Fruit fly (Drosophila melanogaster) whole organism, embryonic: ENCODE results near the gene 7B2.
A peak's percentile ranks its signal among the peaks of the same experiment; 100 is the strongest.

Experiments used
- Awh ChIP-seq: fragments of 200-800 bp; sonication (Bioruptor generic); IDR thresholded peaks from 2 replicates; pipeline ENCODE4, ENCODE4 v1.3.6; 2022; ENCODE audit warnings: missing biosample characterization, missing genetic modification characterization
- CG10274 ChIP-seq: fragments of 200-800 bp; sonication (Bioruptor generic); optimal IDR thresholded peaks from 3 replicates; lab custom pipeline; 2017; ENCODE audit warnings: missing biosample characterization, mild to moderate bottlenecking, missing genetic modification characterization
- CG11093 ChIP-seq: fragments of 200-800 bp; sonication (Bioruptor generic); IDR thresholded peaks from 3 replicates; pipeline ENCODE4 v1.3.6; 2022; ENCODE audit warnings: missing biosample characterization, missing genetic modification characterization
- CG11695 ChIP-seq: fragments of 200-800 bp; sonication (Bioruptor generic); IDR thresholded peaks from 3 replicates; pipeline ENCODE4 v1.3.6; 2022; ENCODE audit warnings: missing biosample characterization, missing genetic modification characterization
- CG13287 ChIP-seq: fragments of 200-800 bp; sonication (Bioruptor generic); IDR thresholded peaks from 2 replicates; pipeline ENCODE4 v1.3.6; 2022; ENCODE audit warnings: missing biosample characterization, missing genetic modification characterization; ENCODE audit not compliant: partially characterized antibody
- CG13775 ChIP-seq: fragments of 200-800 bp; sonication (Bioruptor generic); optimal IDR thresholded peaks from 3 replicates; lab custom pipeline; 2017; ENCODE audit warnings: missing biosample characterization, mild to moderate bottlenecking, missing genetic modification characterization
- CG15514 ChIP-seq: fragments of 200-800 bp; sonication (Bioruptor generic); optimal IDR thresholded peaks from 3 replicates; lab custom pipeline; 2017; ENCODE audit warnings: missing biosample characterization, missing genetic modification characterization, mild to moderate bottlenecking, moderate library complexity, missing genetic modification reagents
- CG1603 ChIP-seq: fragments of 200-800 bp; sonication (Bioruptor generic); optimal IDR thresholded peaks from 2 replicates; lab custom pipeline; 2019; ENCODE audit warnings: missing biosample characterization, mild to moderate bottlenecking, missing genetic modification characterization, moderate library complexity
- CG17912 ChIP-seq: fragments of 200-800 bp; sonication (Bioruptor generic); optimal IDR thresholded peaks from 2 replicates; lab custom pipeline; 2018; ENCODE audit warnings: missing biosample characterization, mild to moderate bottlenecking, missing genetic modification characterization
- CG18599 ChIP-seq: fragments of 200-800 bp; sonication (Bioruptor generic); optimal IDR thresholded peaks from 3 replicates; lab custom pipeline; 2017; ENCODE audit warnings: missing biosample characterization, missing genetic modification characterization, mild to moderate bottlenecking, moderate library complexity, missing genetic modification reagents
- CG3163 ChIP-seq: fragments of 200-800 bp; sonication (Bioruptor generic); optimal IDR thresholded peaks from 3 replicates; lab custom pipeline; 2016; ENCODE audit warnings: missing biosample characterization, missing genetic modification characterization
- CG34224 ChIP-seq: fragments of 200-800 bp; sonication (Bioruptor generic); IDR thresholded peaks from 3 replicates; pipeline ENCODE4 v1.3.6; 2022; ENCODE audit warnings: missing biosample characterization, missing genetic modification characterization; ENCODE audit not compliant: partially characterized antibody
- CG34376 ChIP-seq: fragments of 200-800 bp; sonication (Bioruptor generic); optimal IDR thresholded peaks from 2 replicates; lab custom pipeline; 2018; ENCODE audit warnings: missing biosample characterization, mild to moderate bottlenecking, missing genetic modification characterization
- CG34422 ChIP-seq: fragments of 200-800 bp; sonication (Bioruptor generic); IDR thresholded peaks from 3 replicates; pipeline ENCODE4 v1.3.6; 2022; ENCODE audit warnings: missing biosample characterization, missing genetic modification characterization
- CG3838 ChIP-seq: fragments of 200-800 bp; sonication (Bioruptor generic); optimal IDR thresholded peaks from 3 replicates; lab custom pipeline; 2016; ENCODE audit warnings: missing biosample characterization, missing genetic modification characterization
- CG6254 ChIP-seq: fragments of 200-800 bp; sonication (Bioruptor generic); optimal IDR thresholded peaks from 3 replicates; lab custom pipeline; 2017; ENCODE audit warnings: mild to moderate bottlenecking, missing biosample characterization, missing genetic modification reagents, missing genetic modification characterization
- CG6791 ChIP-seq: fragments of 200-800 bp; sonication (Bioruptor generic); IDR thresholded peaks from 3 replicates; pipeline ENCODE4 v1.3.6; 2022; ENCODE audit warnings: missing biosample characterization, missing genetic modification characterization; ENCODE audit not compliant: partially characterized antibody
- CG7987 ChIP-seq: fragments of 200-800 bp; sonication (Bioruptor generic); optimal IDR thresholded peaks from 2 replicates; lab custom pipeline; 2018; ENCODE audit warnings: missing biosample characterization, mild to moderate bottlenecking, missing genetic modification characterization, moderate library complexity
- CG9817 ChIP-seq: fragments of 200-800 bp; sonication (Bioruptor generic); optimal IDR thresholded peaks from 2 replicates; lab custom pipeline; 2018; ENCODE audit warnings: missing biosample characterization, mild to moderate bottlenecking, missing genetic modification characterization, moderate library complexity
- Camta ChIP-seq: fragments of 200-800 bp; sonication (Bioruptor generic); optimal IDR thresholded peaks from 2 replicates; lab custom pipeline; 2016; ENCODE audit warnings: missing biosample characterization, missing genetic modification characterization
- Dbx ChIP-seq: fragments of 200-800 bp; sonication (Bioruptor generic); IDR thresholded peaks from 3 replicates; pipeline ENCODE4 v1.3.6; 2022; ENCODE audit warnings: missing biosample characterization, missing genetic modification characterization
- Drgx ChIP-seq: fragments of 200-800 bp; sonication (Bioruptor generic); IDR thresholded peaks from 2 replicates; pipeline ENCODE4 v1.3.6; 2022; ENCODE audit warnings: missing biosample characterization, missing genetic modification characterization
- Elba2 ChIP-seq: fragments of 200-800 bp; sonication (Bioruptor generic); optimal IDR thresholded peaks from 3 replicates; lab custom pipeline; 2016; ENCODE audit warnings: missing biosample characterization, missing genetic modification characterization
- Fer1 ChIP-seq: fragments of 200-800 bp; sonication (Bioruptor generic); optimal IDR thresholded peaks from 2 replicates; lab custom pipeline; 2017; ENCODE audit warnings: missing biosample characterization, mild to moderate bottlenecking, missing genetic modification characterization
- Mad ChIP-seq: fragments of 200-800 bp; sonication (Bioruptor generic); optimal IDR thresholded peaks from 2 replicates; lab custom pipeline; 2016; ENCODE audit warnings: missing biosample characterization, missing genetic modification characterization
- Mes4 ChIP-seq: fragments of 200-800 bp; sonication (Bioruptor generic); optimal IDR thresholded peaks from 2 replicates; lab custom pipeline; 2016; ENCODE audit warnings: missing biosample characterization, missing genetic modification characterization
- NC2β ChIP-seq: fragments of 200-800 bp; sonication (Bioruptor generic); optimal IDR thresholded peaks from 2 replicates; lab custom pipeline; 2016; ENCODE audit warnings: missing biosample characterization, missing genetic modification characterization
- Opbp ChIP-seq: fragments of 200-800 bp; sonication (Bioruptor generic); IDR thresholded peaks from 3 replicates; pipeline ENCODE4 v1.3.6; 2022; ENCODE audit warnings: missing biosample characterization, missing genetic modification characterization; ENCODE audit not compliant: partially characterized antibody
- Ravus ChIP-seq: fragments of 200-800 bp; sonication (Bioruptor generic); IDR thresholded peaks from 2 replicates; pipeline ENCODE4 v1.3.6; 2022; ENCODE audit warnings: missing biosample characterization, missing genetic modification characterization
- abd-A ChIP-seq: fragments of 200-800 bp; sonication (Bioruptor generic); optimal IDR thresholded peaks from 3 replicates; lab custom pipeline; 2019; ENCODE audit warnings: missing biosample characterization, mild to moderate bottlenecking, missing genetic modification characterization, moderate library complexity
- crp ChIP-seq, 2 experiments: fragments of 200-800 bp; sonication (Bioruptor generic); optimal IDR thresholded peaks; 2 replicates in 1 of 2; 3 replicates in 1 of 2; lab custom pipeline; 2017; ENCODE audit warnings: missing biosample characterization in 2 of 2, missing genetic modification characterization in 2 of 2, mild to moderate bottlenecking in 1 of 2, moderate library complexity in 1 of 2
- fd64A ChIP-seq: fragments of 200-800 bp; sonication (Bioruptor generic); optimal IDR thresholded peaks from 3 replicates; lab custom pipeline; 2018; ENCODE audit warnings: missing biosample characterization, mild to moderate bottlenecking, missing genetic modification characterization
- gt ChIP-seq: fragments of 200-800 bp; sonication (Bioruptor generic); IDR thresholded peaks from 2 replicates; pipeline ENCODE4 v1.3.6; 2022; ENCODE audit warnings: missing biosample characterization, missing genetic modification characterization
- kni ChIP-seq: fragments of 200-800 bp; sonication (Bioruptor generic); optimal IDR thresholded peaks from 3 replicates; lab custom pipeline; 2017; ENCODE audit warnings: mild to moderate bottlenecking, missing biosample characterization, missing genetic modification reagents, missing genetic modification characterization
- nerfin-1 ChIP-seq: fragments of 200-800 bp; sonication (Bioruptor generic); optimal IDR thresholded peaks from 3 replicates; lab custom pipeline; 2019; ENCODE audit warnings: missing biosample characterization, mild to moderate bottlenecking, missing genetic modification characterization, moderate library complexity
- nom ChIP-seq: fragments of 200-800 bp; sonication (Bioruptor generic); optimal IDR thresholded peaks from 2 replicates; lab custom pipeline; 2017; ENCODE audit warnings: missing biosample characterization, missing genetic modification characterization, mild to moderate bottlenecking, moderate library complexity, missing genetic modification reagents
- org-1 ChIP-seq: fragments of 200-800 bp; sonication (Bioruptor generic); optimal IDR thresholded peaks from 2 replicates; lab custom pipeline; 2017; ENCODE audit warnings: missing biosample characterization, missing genetic modification characterization
- pzg ChIP-seq: fragments of 200-800 bp; sonication (Bioruptor generic); optimal IDR thresholded peaks from 3 replicates; lab custom pipeline; 2018; ENCODE audit warnings: missing biosample characterization, mild to moderate bottlenecking, missing genetic modification characterization, moderate library complexity
- sens-2 ChIP-seq: fragments of 200-800 bp; sonication (Bioruptor generic); IDR thresholded peaks from 2 replicates; pipeline ENCODE4 v1.3.6; 2022; ENCODE audit warnings: missing biosample characterization, missing genetic modification characterization
- slp2 ChIP-seq: fragments of 200-800 bp; sonication (Bioruptor generic); optimal IDR thresholded peaks from 2 replicates; lab custom pipeline; 2016; ENCODE audit warnings: missing biosample characterization, missing genetic modification characterization
- sna ChIP-seq: fragments of 200-800 bp; sonication (Bioruptor generic); IDR thresholded peaks from 2 replicates; pipeline ENCODE4 v1.3.6; 2022; ENCODE audit warnings: missing biosample characterization, missing genetic modification characterization; ENCODE audit not compliant: partially characterized antibody
- sug ChIP-seq: fragments of 200-800 bp; optimal IDR thresholded peaks from 2 replicates; lab custom pipeline; 2019; ENCODE audit warnings: missing biosample characterization, mild to moderate bottlenecking, missing genetic modification characterization, moderate library complexity
- twi ChIP-seq: fragments of 200-800 bp; optimal IDR thresholded peaks from 2 replicates; lab custom pipeline; 2019; ENCODE audit warnings: missing biosample characterization, mild to moderate bottlenecking, missing genetic modification characterization, moderate library complexity
- unc-4 ChIP-seq: fragments of 200-800 bp; sonication (Bioruptor generic); IDR thresholded peaks from 2 replicates; pipeline ENCODE4 v1.3.6; 2022; ENCODE audit warnings: missing biosample characterization, missing genetic modification characterization; ENCODE audit not compliant: partially characterized antibody
- zen2 ChIP-seq: fragments of 200-800 bp; sonication (Bioruptor generic); IDR thresholded peaks from 3 replicates; pipeline ENCODE4 v1.3.6; 2022; ENCODE audit warnings: missing biosample characterization, missing genetic modification characterization; ENCODE audit not compliant: partially characterized antibody
- zf30C ChIP-seq: fragments of 200-800 bp; sonication (Bioruptor generic); optimal IDR thresholded peaks from 3 replicates; lab custom pipeline; 2018; ENCODE audit warnings: missing biosample characterization, mild to moderate bottlenecking, missing genetic modification characterization
- zfh1 ChIP-seq: fragments of 200-800 bp; sonication (Bioruptor generic); IDR thresholded peaks from 3 replicates; pipeline ENCODE4 v1.3.6; 2022; ENCODE audit warnings: missing biosample characterization, missing genetic modification characterization

Gene 7B2

DNA sequence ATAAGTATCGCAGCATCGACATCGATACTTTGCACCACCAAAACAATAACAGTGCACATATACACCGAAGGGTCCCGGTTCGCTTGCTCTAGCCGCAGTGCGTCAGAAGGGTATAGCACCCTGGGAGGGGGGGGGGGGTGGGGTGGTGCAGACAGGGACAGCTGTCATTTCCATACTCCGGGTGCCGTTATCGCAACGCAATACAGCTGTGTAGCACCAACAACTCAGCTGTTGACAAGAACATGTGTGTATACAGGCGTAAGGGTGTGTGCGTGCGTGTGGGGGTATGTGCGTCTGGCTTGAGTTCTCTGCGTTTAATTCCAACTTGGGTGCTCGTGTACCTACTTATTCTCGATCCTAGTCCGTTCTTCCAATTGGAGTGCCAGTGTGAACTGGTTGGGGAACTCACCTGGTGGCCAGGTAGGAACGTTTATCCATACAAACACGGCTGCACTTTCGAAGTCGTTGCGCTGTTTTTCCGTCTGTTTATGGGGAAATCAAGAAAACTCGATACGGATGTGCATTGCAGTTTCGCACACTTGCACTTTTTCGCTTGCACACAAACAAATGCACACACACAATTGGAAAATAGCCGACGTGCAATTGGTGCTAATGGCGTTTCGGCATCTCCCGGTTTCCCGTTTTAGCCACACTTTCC is 8.9 kb upstream of the 7B2 start (continued):
- TF ChIP-seq crp (GFP tag; optimal IDR thresholded peaks at IDR 0.05; lab: Kevin White, UChicago) (peak in 1 of 2 experiments; percentile 85), Mes4 (GFP tag; lab: Kevin White, UChicago) (no peak), CG7987 (GFP tag; lab: Kevin White, UChicago) (peak; percentile 50), Fer1 (GFP tag; lab: Kevin White, UChicago) (peak; percentile 58), Awh (GFP tag; lab: Robert Waterston, UW) (0 out of 2 replicates have a peak, but pooled peaks have one; percentile 28), kni (GFP tag; lab: Kevin White, UChicago) (peak; percentile 83), CG15514 (GFP tag; lab: Kevin White, UChicago) (peak; percentile 49), nerfin-1 (tag; lab: Kevin White, UChicago) (peak; percentile 98), CG13287 (GFP tag; lab: Robert Waterston, UW) (peak; percentile 28; the same call in 1 of the 2 replicates), CG9817 (tag; lab: Kevin White, UChicago) (peak; percentile 7), CG3838 (GFP tag; lab: Kevin White, UChicago) (no peak), twi (tag; lab: Kevin White, UChicago) (peak; percentile 75), CG3163 (GFP tag; lab: Kevin White, UChicago) (no peak), Camta (GFP tag; lab: Kevin White, UChicago) (no peak), CG11695 (GFP tag; lab: Robert Waterston, UW) (no peak), CG34376 (GFP tag; lab: Kevin White, UChicago) (peak; percentile 64), CG1603 (tag; lab: Kevin White, UChicago) (peak; percentile 4), sug (tag; lab: Kevin White, UChicago) (peak; percentile 66), CG6254 (GFP tag; lab: Kevin White, UChicago) (no peak), sna (GFP tag; lab: Robert Waterston, UW) (peak; percentile 28; the same call in 1 of the 2 replicates), org-1 (GFP tag; lab: Kevin White, UChicago) (peak; percentile 29), Mad (GFP tag; lab: Kevin White, UChicago) (no peak), nom (GFP tag; lab: Kevin White, UChicago) (peak; percentile 60), slp2 (GFP tag; lab: Kevin White, UChicago) (no peak), Dbx (GFP tag; lab: Robert Waterston, UW) (peak; percentile 48; the same call in 1 of the 3 replicates), unc-4 (GFP tag; lab: Robert Waterston, UW) (0 out of 2 replicates have a peak, but pooled peaks have one; percentile 13), CG17912 (GFP tag; lab: Kevin White, UChicago) (peak; percentile 69), CG10274 (GFP tag; lab: Kevin White, UChicago) (no peak), CG6791 (peak; percentile 46; the same call in 2 of the 3 replicates), Elba2 (GFP tag; lab: Kevin White, UChicago) (peak; percentile 84), pzg (peak; percentile 3), Ravus (no peak), Drgx (GFP tag; lab: Robert Waterston, UW) (peak; percentile 24; the same call in 1 of the 2 replicates), zen2 (GFP tag; lab: Robert Waterston, UW) (peak; percentile 52; the same call in 2 of the 3 replicates), CG34224 (GFP tag; lab: Robert Waterston, UW) (peak; percentile 37; the same call in 2 of the 3 replicates), zf30C (GFP tag; lab: Kevin White, UChicago) (peak; percentile 30), CG11093 (GFP tag; lab: Robert Waterston, UW) (no peak), Opbp (peak; percentile 22; the same call in 1 of the 3 replicates), abd-A (tag; lab: Kevin White, UChicago) (peak; percentile 6), CG34422 (GFP tag; lab: Robert Waterston, UW) (peak; percentile 74; the same call in 2 of the 3 replicates), zfh1 (no peak), NC2β (GFP tag; lab: Kevin White, UChicago) (no peak), fd64A (no peak), CG13775 (GFP tag; lab: Kevin White, UChicago) (no peak), CG18599 (GFP tag; lab: Kevin White, UChicago) (peak; percentile 37), gt (GFP tag; lab: Robert Waterston, UW) (no peak), sens-2 (GFP tag; lab: Robert Waterston, UW) (no peak)
